Worm (Caenorhabditis elegans): Measurements from ENCODE around the gene nlp-14.

The nlp-14 gene

ce11 chrX:8919323-8919722 is at the start of gene nlp-14:
Gene nlp-14, minus strand, starts transcription at chrX:8919423.
- TF ChIP-seq scrt-1 (GFP tag; IDR thresholded peaks at IDR 0.05), result no peak
- no peak for TF ChIP-seq tra-4 (tag; optimal IDR thresholded peaks at IDR 0.05)

- TF ChIP-seq ceh-13 (GFP tag; optimal IDR thresholded peaks at IDR 0.05), result no peak
- TF ChIP-seq scrt-1 (GFP tag; IDR thresholded peaks at IDR 0.05), result no peak
- TF ChIP-seq ets-7 (tag; optimal IDR thresholded peaks at IDR 0.05), result no peak
- TF ChIP-seq hmbx-1 (tag; optimal IDR thresholded peaks at IDR 0.05), result no peak
- no peak for TF ChIP-seq B0310.2 (tag; optimal IDR thresholded peaks at IDR 0.05)
- TF ChIP-seq ceh-36 (tag; optimal IDR thresholded peaks at IDR 0.05), result no peak
- TF ChIP-seq F13C5.2 (tag; optimal IDR thresholded peaks at IDR 0.05), result no peak
- no peak for TF ChIP-seq tra-4 (tag; optimal IDR thresholded peaks at IDR 0.05)
- no peak for TF ChIP-seq pes-1 (GFP tag; IDR thresholded peaks at IDR 0.05)
- TF ChIP-seq flt-1 (GFP tag; IDR thresholded peaks at IDR 0.05), result no peak
- no peak for TF ChIP-seq sea-1 (GFP tag; conservative IDR thresholded peaks at IDR 0.05)
- no peak for TF ChIP-seq aly-1 (tag; optimal IDR thresholded peaks at IDR 0.05)
- no peak for TF ChIP-seq hnd-1 (tag; optimal IDR thresholded peaks at IDR 0.05)
These were observed 44.2 kb upstream of the nlp-14 start for ce11 chrX:8963469-8963868.

ce11 chrX:8961120-8961834 is 42.1 kb upstream of the nlp-14 start, which contains the start of gene aexr-3:
Gene aexr-3, minus strand, starts transcription at chrX:8961170.
- TF ChIP-seq ceh-36 (tag; optimal IDR thresholded peaks at IDR 0.05) (no peak), ama-1 (optimal IDR thresholded peaks at IDR 0.05) (no peak), pes-1 (GFP tag; IDR thresholded peaks at IDR 0.05) (no peak), tbx-11 (GFP tag; IDR thresholded peaks at IDR 0.05) (no peak), B0310.2 (tag; optimal IDR thresholded peaks at IDR 0.05) (no peak), scrt-1 (GFP tag; IDR thresholded peaks at IDR 0.05) (no peak), flt-1 (GFP tag; IDR thresholded peaks at IDR 0.05) (no peak), hmg-4 (GFP tag; optimal IDR thresholded peaks at IDR 0.05) (no peak), ceh-13 (GFP tag; optimal IDR thresholded peaks at IDR 0.05) (no peak), hnd-1 (tag; optimal IDR thresholded peaks at IDR 0.05) (no peak), sea-1 (GFP tag; conservative IDR thresholded peaks at IDR 0.05) (no peak), F13C5.2 (tag; optimal IDR thresholded peaks at IDR 0.05) (no peak), hmbx-1 (tag; optimal IDR thresholded peaks at IDR 0.05) (no peak), aly-1 (tag; optimal IDR thresholded peaks at IDR 0.05) (no peak), tra-4 (tag; optimal IDR thresholded peaks at IDR 0.05) (no peak), ets-7 (tag; optimal IDR thresholded peaks at IDR 0.05) (no peak), tbx-37 (GFP tag; conservative IDR thresholded peaks at IDR 0.05) (no peak)

ce11 chrX:8957974-8958373 is 38.8 kb upstream of the nlp-14 start:
- no peak for TF ChIP-seq hnd-1 (tag; optimal IDR thresholded peaks at IDR 0.05)
- no peak for TF ChIP-seq tbx-11 (GFP tag; IDR thresholded peaks at IDR 0.05)
- TF ChIP-seq tra-4 (tag; optimal IDR thresholded peaks at IDR 0.05), result no peak
- TF ChIP-seq flt-1 (GFP tag; IDR thresholded peaks at IDR 0.05), result no peak
- no peak for TF ChIP-seq hmbx-1 (tag; optimal IDR thresholded peaks at IDR 0.05)
- no peak for TF ChIP-seq ceh-36 (tag; optimal IDR thresholded peaks at IDR 0.05)
- no peak for TF ChIP-seq ets-7 (tag; optimal IDR thresholded peaks at IDR 0.05)
- no peak for TF ChIP-seq aly-1 (tag; optimal IDR thresholded peaks at IDR 0.05)
- no peak for TF ChIP-seq ceh-13 (GFP tag; optimal IDR thresholded peaks at IDR 0.05)
- TF ChIP-seq B0310.2 (tag; optimal IDR thresholded peaks at IDR 0.05), result no peak
- no peak for TF ChIP-seq scrt-1 (GFP tag; IDR thresholded peaks at IDR 0.05)
- TF ChIP-seq hmg-4 (GFP tag; optimal IDR thresholded peaks at IDR 0.05), result no peak
- no peak for TF ChIP-seq sea-1 (GFP tag; conservative IDR thresholded peaks at IDR 0.05)
- no peak for TF ChIP-seq F13C5.2 (tag; optimal IDR thresholded peaks at IDR 0.05)

- TF ChIP-seq tbx-37 (GFP tag; conservative IDR thresholded peaks at IDR 0.05) (no peak), ceh-13 (GFP tag; optimal IDR thresholded peaks at IDR 0.05) (no peak), scrt-1 (GFP tag; IDR thresholded peaks at IDR 0.05) (no peak), tra-4 (tag; optimal IDR thresholded peaks at IDR 0.05) (no peak), tbx-11 (GFP tag; IDR thresholded peaks at IDR 0.05) (no peak), B0310.2 (tag; optimal IDR thresholded peaks at IDR 0.05) (no peak), ceh-36 (tag; optimal IDR thresholded peaks at IDR 0.05) (no peak), F13C5.2 (tag; optimal IDR thresholded peaks at IDR 0.05) (no peak), hmbx-1 (tag; optimal IDR thresholded peaks at IDR 0.05) (no peak), ets-7 (tag; optimal IDR thresholded peaks at IDR 0.05) (no peak), pes-1 (GFP tag; IDR thresholded peaks at IDR 0.05) (no peak), flt-1 (GFP tag; IDR thresholded peaks at IDR 0.05) (no peak)
These were observed 36.6 kb upstream of the nlp-14 start for ce11 chrX:8955808-8956207.

- TF ChIP-seq hnd-1 (tag; optimal IDR thresholded peaks at IDR 0.05), result no peak
These were observed 33.8 kb upstream of the nlp-14 start for ce11 chrX:8953011-8953410.

- TF ChIP-seq tbx-11 (GFP tag; IDR thresholded peaks at IDR 0.05) (no peak), sea-1 (GFP tag; conservative IDR thresholded peaks at IDR 0.05) (no peak), aly-1 (tag; optimal IDR thresholded peaks at IDR 0.05) (no peak), B0310.2 (tag; optimal IDR thresholded peaks at IDR 0.05) (no peak), hnd-1 (tag; optimal IDR thresholded peaks at IDR 0.05) (no peak), flt-1 (GFP tag; IDR thresholded peaks at IDR 0.05) (no peak), ceh-36 (tag; optimal IDR thresholded peaks at IDR 0.05) (no peak)
These were observed 32.8 kb upstream of the nlp-14 start for ce11 chrX:8952007-8952406.

- no peak for TF ChIP-seq B0310.2 (tag; optimal IDR thresholded peaks at IDR 0.05)
These were observed 31.3 kb upstream of the nlp-14 start, which contains the start of gene trk-1 for ce11 chrX:8950507-8951028. Gene trk-1, minus strand, starts transcription at chrX:8950978.

Measured in whole organism, early embryonic.